Worm (Caenorhabditis elegans) whole organism, L2 larva: ENCODE results near the gene ugt-56.

Experiments
- C34F6.9 ChIP-seq: fragments of 150-350 bp; optimal IDR thresholded peaks from 2 replicates; lab custom pipeline; 2014; ENCODE audit warnings: missing biosample characterization, missing genetic modification characterization
- F13H6.1 ChIP-seq: sonication (generic microtip); optimal IDR thresholded peaks from 2 replicates; lab custom pipeline; 2016; ENCODE audit warnings: missing genetic modification characterization, missing compliant biosample characterization
- R02D3.7 ChIP-seq: fragments of 150-350 bp; optimal IDR thresholded peaks from 2 replicates; lab custom pipeline; 2014; ENCODE audit warnings: missing biosample characterization, missing genetic modification characterization
- Y55F3AM.14 ChIP-seq: fragments of 200-800 bp; sonication (Bioruptor generic); optimal IDR thresholded peaks from 2 replicates; lab custom pipeline; 2018; ENCODE audit warnings: mild to moderate bottlenecking, missing genetic modification characterization, missing compliant biosample characterization
- ZK546.5 ChIP-seq: sonication (generic microtip); optimal IDR thresholded peaks from 2 replicates; lab custom pipeline; 2017; ENCODE audit warnings: missing biosample characterization, missing genetic modification characterization
- alr-1 ChIP-seq: fragments of 150-350 bp; optimal IDR thresholded peaks from 2 replicates; lab custom pipeline; 2014; ENCODE audit warnings: missing biosample characterization, missing genetic modification characterization
- aly-2 ChIP-seq: fragments of 150-350 bp; optimal IDR thresholded peaks from 2 replicates; lab custom pipeline; 2014; ENCODE audit warnings: missing biosample characterization, missing genetic modification characterization
- ama-1 ChIP-seq: fragments of 150-350 bp; optimal IDR thresholded peaks from 2 replicates; lab custom pipeline; 2018; ENCODE audit warnings: inconsistent platforms
- blmp-1 ChIP-seq: sonication (generic microtip); optimal IDR thresholded peaks from 2 replicates; lab custom pipeline; 2017; ENCODE audit warnings: missing genetic modification characterization, mild to moderate bottlenecking, missing compliant biosample characterization, antibody characterized with exemption, moderate library complexity; ENCODE audit not compliant: insufficient read depth
- ceh-16 ChIP-seq: fragments of 150-350 bp; optimal IDR thresholded peaks from 2 replicates; lab custom pipeline; 2014; ENCODE audit warnings: missing biosample characterization, missing genetic modification characterization
- ceh-82 ChIP-seq: fragments of 150-350 bp; optimal IDR thresholded peaks from 2 replicates; lab custom pipeline; 2014; ENCODE audit warnings: missing biosample characterization, missing genetic modification characterization
- crh-2 ChIP-seq: sonication (generic microtip); optimal IDR thresholded peaks from 2 replicates; lab custom pipeline; 2017; ENCODE audit warnings: missing biosample characterization, missing genetic modification characterization
- egl-27 ChIP-seq: sonication (generic microtip); optimal IDR thresholded peaks from 3 replicates; lab custom pipeline; 2017; ENCODE audit warnings: missing biosample characterization, missing genetic modification reagents, missing genetic modification characterization
- elt-1 ChIP-seq: fragments of 150-350 bp; optimal IDR thresholded peaks from 2 replicates; lab custom pipeline; 2014; ENCODE audit warnings: missing biosample characterization, missing genetic modification characterization
- elt-3 ChIP-seq: sonication (generic microtip); optimal IDR thresholded peaks from 2 replicates; lab custom pipeline; 2017; ENCODE audit warnings: missing biosample characterization, missing genetic modification characterization
- fos-1 ChIP-seq: fragments of 150-350 bp; optimal IDR thresholded peaks from 2 replicates; lab custom pipeline; 2014; ENCODE audit warnings: missing biosample characterization, missing genetic modification characterization
- gmeb-1 ChIP-seq: fragments of 150-350 bp; optimal IDR thresholded peaks from 2 replicates; lab custom pipeline; 2014; ENCODE audit warnings: missing biosample characterization, missing genetic modification characterization
- lin-11 ChIP-seq: fragments of 150-350 bp; sonication (generic microtip); optimal IDR thresholded peaks from 2 replicates; lab custom pipeline; 2014; ENCODE audit warnings: missing biosample characterization, missing genetic modification characterization, inconsistent platforms, mixed read lengths
- lin-13 ChIP-seq: fragments of 150-350 bp; optimal IDR thresholded peaks from 2 replicates; lab custom pipeline; 2014; ENCODE audit warnings: missing biosample characterization, missing genetic modification reagents, missing genetic modification characterization
- lin-39 ChIP-seq: fragments of 150-350 bp; optimal IDR thresholded peaks from 2 replicates; lab custom pipeline; 2014; ENCODE audit warnings: missing biosample characterization, missing genetic modification reagents, missing genetic modification characterization
- lsy-2 ChIP-seq, 2 experiments: fragments of 150-350 bp in 1 of 2; sonication (generic microtip) in 1 of 2; optimal IDR thresholded peaks; 2 replicates each; lab custom pipeline; 2014 to 2017; ENCODE audit warnings: missing biosample characterization in 2 of 2, missing genetic modification characterization in 2 of 2
- mbf-1 ChIP-seq: sonication (generic microtip); optimal IDR thresholded peaks from 2 replicates; lab custom pipeline; 2017; ENCODE audit warnings: missing biosample characterization, missing genetic modification characterization
- mdl-1 ChIP-seq, 2 experiments: fragments of 150-350 bp in 1 of 2; sonication (generic microtip) in 1 of 2; optimal IDR thresholded peaks; 2 replicates each; lab custom pipeline; 2017; ENCODE audit warnings: missing biosample characterization in 2 of 2, missing genetic modification characterization in 2 of 2
- nhr-10 ChIP-seq: sonication (generic microtip); optimal IDR thresholded peaks from 2 replicates; lab custom pipeline; 2017; ENCODE audit warnings: missing biosample characterization, missing genetic modification characterization
- nhr-11 ChIP-seq: fragments of 150-350 bp; optimal IDR thresholded peaks from 2 replicates; lab custom pipeline; 2014; ENCODE audit warnings: missing biosample characterization, missing genetic modification characterization
- nhr-12 ChIP-seq: fragments of 150-350 bp; optimal IDR thresholded peaks from 2 replicates; lab custom pipeline; 2014; ENCODE audit warnings: missing biosample characterization, missing genetic modification characterization
- nhr-129 ChIP-seq: fragments of 150-350 bp; optimal IDR thresholded peaks from 2 replicates; lab custom pipeline; 2014; ENCODE audit warnings: missing biosample characterization, missing genetic modification characterization
- nhr-21 ChIP-seq: fragments of 150-350 bp; optimal IDR thresholded peaks from 2 replicates; lab custom pipeline; 2014; ENCODE audit warnings: missing biosample characterization, missing genetic modification characterization
- nhr-23 ChIP-seq: fragments of 150-350 bp; optimal IDR thresholded peaks from 2 replicates; lab custom pipeline; 2014; ENCODE audit warnings: missing biosample characterization, missing genetic modification reagents, missing genetic modification characterization
- nhr-237 ChIP-seq: fragments of 150-350 bp; optimal IDR thresholded peaks from 2 replicates; lab custom pipeline; 2014; ENCODE audit warnings: missing biosample characterization, missing genetic modification characterization
- nhr-25 ChIP-seq: fragments of 150-350 bp; sonication (generic microtip); optimal IDR thresholded peaks from 3 replicates; lab custom pipeline; 2014; ENCODE audit warnings: missing biosample characterization, missing genetic modification characterization
- nhr-6 ChIP-seq: fragments of 150-350 bp; optimal IDR thresholded peaks from 2 replicates; lab custom pipeline; 2014; ENCODE audit warnings: missing biosample characterization, missing genetic modification characterization
- nhr-77 ChIP-seq: fragments of 150-350 bp; optimal IDR thresholded peaks from 2 replicates; lab custom pipeline; 2014; ENCODE audit warnings: missing biosample characterization, missing genetic modification characterization
- peb-1 ChIP-seq: fragments of 150-350 bp; optimal IDR thresholded peaks from 2 replicates; lab custom pipeline; 2014; ENCODE audit warnings: missing biosample characterization, missing genetic modification characterization
- sem-4 ChIP-seq: fragments of 150-350 bp; optimal IDR thresholded peaks from 2 replicates; lab custom pipeline; 2014; ENCODE audit warnings: missing biosample characterization, missing genetic modification reagents, missing genetic modification characterization
- skn-1 ChIP-seq: sonication (generic microtip); optimal IDR thresholded peaks from 2 replicates; lab custom pipeline; 2017; ENCODE audit warnings: missing biosample characterization, missing genetic modification characterization
- sma-3 ChIP-seq: sonication (generic microtip); optimal IDR thresholded peaks from 2 replicates; lab custom pipeline; 2016; ENCODE audit warnings: missing genetic modification reagents, missing genetic modification characterization, missing compliant biosample characterization
- sma-9 ChIP-seq, 2 experiments: fragments of 150-350 bp in 1 of 2; sonication (generic microtip) in 1 of 2; optimal IDR thresholded peaks; 2 replicates each; lab custom pipeline; 2014 to 2016; ENCODE audit warnings: missing genetic modification characterization in 2 of 2, mild to moderate bottlenecking in 1 of 2, missing biosample characterization in 1 of 2, missing compliant biosample characterization in 1 of 2, missing genetic modification reagents in 1 of 2, moderate library complexity in 1 of 2
- snpc-4 ChIP-seq: fragments of 150-350 bp; optimal IDR thresholded peaks from 2 replicates; lab custom pipeline; 2014; ENCODE audit warnings: missing biosample characterization, missing genetic modification characterization
- unc-39 ChIP-seq: fragments of 150-350 bp; optimal IDR thresholded peaks from 2 replicates; lab custom pipeline; 2014; ENCODE audit warnings: missing biosample characterization, missing genetic modification characterization
- unc-55 ChIP-seq: fragments of 150-350 bp; sonication (generic microtip); optimal IDR thresholded peaks from 3 replicates; lab custom pipeline; 2014; ENCODE audit warnings: missing biosample characterization, missing genetic modification reagents, missing genetic modification characterization
- zag-1 ChIP-seq: fragments of 150-350 bp; optimal IDR thresholded peaks from 2 replicates; lab custom pipeline; 2014; ENCODE audit warnings: missing biosample characterization, missing genetic modification characterization
- ztf-1 ChIP-seq: fragments of 200-800 bp; sonication (Bioruptor generic); conservative IDR thresholded peaks from 2 replicates; pipeline ENCODE4 v1.3.6; 2022; ENCODE audit warnings: missing genetic modification characterization, missing compliant biosample characterization
- ztf-11 ChIP-seq: sonication (generic microtip); optimal IDR thresholded peaks from 2 replicates; lab custom pipeline; 2017; ENCODE audit warnings: missing biosample characterization, missing genetic modification characterization
- ztf-4 ChIP-seq: fragments of 150-350 bp; optimal IDR thresholded peaks from 2 replicates; lab custom pipeline; 2014; ENCODE audit warnings: missing biosample characterization, missing genetic modification characterization

The ugt-56 gene

DNA sequence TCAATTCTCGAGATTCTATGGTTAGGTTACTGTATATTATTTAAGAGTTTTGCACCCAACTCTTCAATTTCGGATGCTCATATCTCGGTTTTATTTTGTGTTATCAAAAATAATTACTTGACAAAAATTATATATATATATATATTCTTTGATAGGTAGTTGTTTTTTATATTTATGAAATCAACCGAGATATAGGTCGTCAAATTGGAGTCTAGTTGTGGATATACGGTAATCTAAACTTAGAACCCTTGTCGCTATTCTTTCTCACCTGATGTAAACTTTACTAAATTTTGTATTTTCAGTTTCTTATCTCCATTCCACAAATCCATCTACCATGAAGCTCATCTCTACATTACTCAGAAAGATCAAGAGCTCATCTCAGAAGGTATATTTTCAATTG is 24.4 kb downstream of the ugt-56 start, which contains the start of gene F55C5.10:
F55C5.10 (plus strand) TSS at position 301 of the 400 bp plus-strand sequence.
- TF ChIP-seq blmp-1 (no peak), ama-1 (lab: Kevin White, UChicago) (no peak), nhr-23 (no peak), egl-27 (tag; lab: Kevin White, UChicago) (no peak), C34F6.9 (tag; lab: Kevin White, UChicago) (no peak), aly-2 (no peak), elt-3 (tag; lab: Kevin White, UChicago) (no peak), lin-11 (tag; lab: Kevin White, UChicago) (no peak), nhr-12 (tag; lab: Kevin White, UChicago) (no peak), mbf-1 (tag; lab: Kevin White, UChicago) (no peak), nhr-10 (tag; lab: Kevin White, UChicago) (no peak), peb-1 (tag; lab: Kevin White, UChicago) (no peak), lsy-2 (tag; optimal IDR thresholded peaks at IDR 0.05; lab: Kevin White, UChicago) (no peak)
- TF ChIP-seq, all 48 proteins: peak for 0

DNA sequence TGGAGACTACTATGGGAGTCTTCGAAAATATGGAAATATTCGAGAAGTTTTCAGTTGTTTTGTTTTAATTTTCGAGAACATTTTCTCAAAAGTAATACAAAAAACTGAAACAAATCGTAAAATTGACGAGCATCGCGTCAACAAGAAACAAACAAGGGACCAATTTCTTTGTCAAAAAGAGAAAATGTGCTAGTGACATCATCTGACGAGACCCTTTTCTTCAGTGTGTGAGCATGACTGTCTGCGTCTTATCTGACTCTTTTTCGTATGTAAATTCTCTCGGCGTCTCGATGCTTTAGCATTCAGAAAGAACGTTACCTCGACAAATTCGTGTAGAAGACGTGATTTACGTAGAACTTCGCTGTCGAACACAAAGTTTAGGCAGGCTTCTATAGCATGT is 28.9 kb downstream of the ugt-56 start:
- TF ChIP-seq F13H6.1 (tag; lab: Kevin White, UChicago) (no peak), peb-1 (tag; lab: Kevin White, UChicago) (no peak), unc-55 (GFP tag; lab: Kevin White, UChicago) (peak; percentile 41), sma-9 (GFP tag; optimal IDR thresholded peaks at IDR 0.05; lab: Kevin White, UChicago) (no peak), sma-9 (tag; optimal IDR thresholded peaks at IDR 0.05; lab: Kevin White, UChicago) (no peak), nhr-129 (tag; lab: Kevin White, UChicago) (peak; percentile 77), lsy-2 (tag; optimal IDR thresholded peaks at IDR 0.05; lab: Kevin White, UChicago) (peak in 1 of 2 experiments; percentile 36), lin-11 (tag; lab: Kevin White, UChicago) (no peak), ztf-1 (GFP tag; lab: Robert Waterston, UW) (no peak), unc-39 (tag; lab: Kevin White, UChicago) (no peak), blmp-1 (no peak), C34F6.9 (tag; lab: Kevin White, UChicago) (peak; percentile 35), nhr-6 (tag; lab: Kevin White, UChicago) (no peak), zag-1 (tag; lab: Kevin White, UChicago) (peak; percentile 2), lin-39 (tag; lab: Kevin White, UChicago) (no peak), ztf-4 (tag; lab: Kevin White, UChicago) (no peak)

DNA sequence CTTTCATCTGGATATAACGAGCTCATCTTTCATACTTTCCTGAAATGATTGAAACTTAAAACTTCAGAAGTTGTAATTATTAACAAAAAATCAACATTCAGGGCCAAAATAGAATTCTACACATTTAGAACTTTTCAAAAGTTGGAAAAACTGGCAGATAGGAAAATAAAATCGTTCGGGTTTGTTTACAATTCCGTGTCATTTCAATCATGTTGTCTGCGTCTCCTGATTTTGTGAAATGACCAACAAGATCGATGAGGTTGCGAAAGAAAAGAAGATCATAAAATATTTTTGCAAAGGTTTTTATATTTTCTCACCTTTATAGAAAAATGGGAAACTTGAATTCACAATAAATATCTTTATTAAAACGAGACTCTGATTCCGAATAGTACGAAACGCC is 29.8 kb downstream of the ugt-56 start, which contains the start of gene rskd-1:
rskd-1 (minus strand) TSS at position 39 of the 400 bp plus-strand sequence.
- no peak for TF ChIP-seq peb-1 (tag; lab: Kevin White, UChicago)
- TF ChIP-seq R02D3.7 (tag; lab: Kevin White, UChicago): no peak
- no peak for TF ChIP-seq lin-11 (tag; lab: Kevin White, UChicago)
- no peak for TF ChIP-seq egl-27 (tag; lab: Kevin White, UChicago)
- peak in 1 of 2 experiments; percentile 35 for TF ChIP-seq lsy-2 (tag; optimal IDR thresholded peaks at IDR 0.05; lab: Kevin White, UChicago)
- TF ChIP-seq sem-4 (tag; lab: Kevin White, UChicago): no peak
- TF ChIP-seq skn-1: no peak
- TF ChIP-seq unc-55 (GFP tag; lab: Kevin White, UChicago): no peak
- TF ChIP-seq alr-1 (tag; lab: Kevin White, UChicago): no peak
- no peak for TF ChIP-seq aly-2
- no peak for TF ChIP-seq nhr-23
- TF ChIP-seq crh-2 (tag; lab: Kevin White, UChicago): peak; percentile 35
- no peak for TF ChIP-seq snpc-4 (tag; lab: Kevin White, UChicago)
- no peak for TF ChIP-seq ceh-82 (tag; lab: Kevin White, UChicago)
- TF ChIP-seq nhr-21 (tag; lab: Kevin White, UChicago): no peak
- no peak for TF ChIP-seq nhr-12 (tag; lab: Kevin White, UChicago)
- no peak for TF ChIP-seq ztf-1 (GFP tag; lab: Robert Waterston, UW)
- no peak for TF ChIP-seq ceh-16 (tag; lab: Kevin White, UChicago)
- TF ChIP-seq ztf-11 (tag; lab: Kevin White, UChicago): no peak
- TF ChIP-seq nhr-11 (tag; lab: Kevin White, UChicago): no peak
- TF ChIP-seq ama-1 (lab: Kevin White, UChicago): no peak
- no peak for TF ChIP-seq nhr-129 (tag; lab: Kevin White, UChicago)
- TF ChIP-seq lin-39 (tag; lab: Kevin White, UChicago): no peak
- no peak for TF ChIP-seq Y55F3AM.14
- TF ChIP-seq ztf-4 (tag; lab: Kevin White, UChicago): no peak
- no peak for TF ChIP-seq gmeb-1 (tag; lab: Kevin White, UChicago)
- TF ChIP-seq elt-3 (tag; lab: Kevin White, UChicago): no peak
- no peak for TF ChIP-seq sma-3
- TF ChIP-seq ZK546.5 (tag; lab: Kevin White, UChicago): no peak
- TF ChIP-seq mdl-1 (tag; optimal IDR thresholded peaks at IDR 0.05; lab: Kevin White, UChicago): no peak
- no peak for TF ChIP-seq zag-1 (tag; lab: Kevin White, UChicago)
- no peak for TF ChIP-seq nhr-6 (tag; lab: Kevin White, UChicago)
- TF ChIP-seq elt-1: no peak
- peak; percentile 27 for TF ChIP-seq C34F6.9 (tag; lab: Kevin White, UChicago)
- no peak for TF ChIP-seq mbf-1 (tag; lab: Kevin White, UChicago)
- peak; percentile 2 for TF ChIP-seq fos-1 (tag; lab: Kevin White, UChicago)
- no peak for TF ChIP-seq sma-9 (GFP tag; optimal IDR thresholded peaks at IDR 0.05; lab: Kevin White, UChicago)
- TF ChIP-seq sma-9 (tag; optimal IDR thresholded peaks at IDR 0.05; lab: Kevin White, UChicago): no peak
- TF ChIP-seq nhr-10 (tag; lab: Kevin White, UChicago): no peak
- no peak for TF ChIP-seq nhr-77 (tag; lab: Kevin White, UChicago)
- TF ChIP-seq nhr-237: no peak
- TF ChIP-seq nhr-25: peak; percentile 53
- TF ChIP-seq lin-13 (GFP tag; lab: Kevin White, UChicago): peak; percentile 10
- TF ChIP-seq unc-39 (tag; lab: Kevin White, UChicago): no peak
- TF ChIP-seq blmp-1: no peak
